Worm (Caenorhabditis elegans) whole organism, L2 larva: ENCODE results near the gene sfxn-1.1.

Experiments used
- R02D3.7 ChIP-seq: fragments of 150-350 bp; optimal IDR thresholded peaks from 2 replicates; lab custom pipeline; 2014; ENCODE audit warnings: missing biosample characterization, missing genetic modification characterization
- Y55F3AM.14 ChIP-seq: fragments of 200-800 bp; sonication (Bioruptor generic); optimal IDR thresholded peaks from 2 replicates; lab custom pipeline; 2018; ENCODE audit warnings: mild to moderate bottlenecking, missing genetic modification characterization, missing compliant biosample characterization
- ZK546.5 ChIP-seq: sonication (generic microtip); optimal IDR thresholded peaks from 2 replicates; lab custom pipeline; 2017; ENCODE audit warnings: missing biosample characterization, missing genetic modification characterization
- ceh-82 ChIP-seq: fragments of 150-350 bp; optimal IDR thresholded peaks from 2 replicates; lab custom pipeline; 2014; ENCODE audit warnings: missing biosample characterization, missing genetic modification characterization
- lin-39 ChIP-seq: fragments of 150-350 bp; optimal IDR thresholded peaks from 2 replicates; lab custom pipeline; 2014; ENCODE audit warnings: missing biosample characterization, missing genetic modification reagents, missing genetic modification characterization
- mbf-1 ChIP-seq: sonication (generic microtip); optimal IDR thresholded peaks from 2 replicates; lab custom pipeline; 2017; ENCODE audit warnings: missing biosample characterization, missing genetic modification characterization
- nhr-23 ChIP-seq: fragments of 150-350 bp; optimal IDR thresholded peaks from 2 replicates; lab custom pipeline; 2014; ENCODE audit warnings: missing biosample characterization, missing genetic modification reagents, missing genetic modification characterization
- sma-9 ChIP-seq, 2 experiments: fragments of 150-350 bp in 1 of 2; sonication (generic microtip) in 1 of 2; optimal IDR thresholded peaks; 2 replicates each; lab custom pipeline; 2014 to 2016; ENCODE audit warnings: missing genetic modification characterization in 2 of 2, mild to moderate bottlenecking in 1 of 2, missing biosample characterization in 1 of 2, missing compliant biosample characterization in 1 of 2, missing genetic modification reagents in 1 of 2, moderate library complexity in 1 of 2

- TF ChIP-seq lin-39 (tag; lab: Kevin White, UChicago) (no peak), sma-9 (GFP tag; optimal IDR thresholded peaks at IDR 0.05; lab: Kevin White, UChicago) (peak; percentile 29), sma-9 (tag; optimal IDR thresholded peaks at IDR 0.05; lab: Kevin White, UChicago) (no peak), Y55F3AM.14 (GFP tag; lab: Kevin White, UChicago) (no peak), ceh-82 (tag; lab: Kevin White, UChicago) (no peak), ZK546.5 (tag; lab: Kevin White, UChicago) (no peak), nhr-23 (tag; lab: Kevin White, UChicago) (no peak), mbf-1 (tag; lab: Kevin White, UChicago) (no peak), R02D3.7 (no peak)
Measured at ce11 chrII:9497309-9497708, 21.4 kb downstream of the sfxn-1.1 start.
